Worm (Caenorhabditis elegans) whole organism, late embryonic: ENCODE results near the gene pap-1.

ENCODE experiments used
- Y22D7AL.16 ChIP-seq: sonication (generic microtip); optimal IDR thresholded peaks from 2 replicates; lab custom pipeline; 2016; ENCODE audit warnings: missing genetic modification characterization, missing compliant biosample characterization
- ama-1 ChIP-seq: fragments of 150-350 bp; optimal IDR thresholded peaks from 2 replicates; lab custom pipeline; 2014
- gmeb-2 ChIP-seq: sonication (generic microtip); optimal IDR thresholded peaks from 2 replicates; lab custom pipeline; 2016; ENCODE audit warnings: missing genetic modification characterization, inconsistent platforms, missing compliant biosample characterization
- hlh-8 ChIP-seq: sonication (generic microtip); optimal IDR thresholded peaks from 2 replicates; lab custom pipeline; 2016; ENCODE audit warnings: missing genotype, missing genetic modification characterization, missing compliant biosample characterization
- pha-4 ChIP-seq: fragments of 150-350 bp; optimal IDR thresholded peaks from 2 replicates; lab custom pipeline; 2018; ENCODE audit warnings: missing biosample characterization, missing genetic modification reagents, missing genetic modification characterization
- unc-42 ChIP-seq: sonication (generic microtip); optimal IDR thresholded peaks from 2 replicates; lab custom pipeline; 2016; ENCODE audit warnings: missing genotype, missing genetic modification characterization, missing compliant biosample characterization

ce11 chrV:10489998-10490397 is 48.2 kb downstream of the pap-1 start, which contains the start of gene ncx-5:
- TF ChIP-seq gmeb-2 (tag; lab: Kevin White, UChicago) = no peak
- TF ChIP-seq unc-42 (tag; lab: Kevin White, UChicago) = no peak
- TF ChIP-seq Y22D7AL.16 (tag; lab: Kevin White, UChicago) = no peak
- TF ChIP-seq ama-1 (lab: Kevin White, UChicago) = no peak
- TF ChIP-seq pha-4 (tag; lab: Kevin White, UChicago) = no peak
- TF ChIP-seq hlh-8 (tag; lab: Kevin White, UChicago) = no peak
